Fruit fly (Drosophila melanogaster): ENCODE results near the gene rod.

Gene rod

dm6 chr3R:31610639-31611594 lies 30.2 kb downstream of the rod start, which contains the start of gene Med (continued):
- no peak for TF ChIP-seq Hr51 (GFP tag; optimal IDR thresholded peaks at IDR 0.05)
- no peak for TF ChIP-seq CG17802 (tag; optimal IDR thresholded peaks at IDR 0.05)
- TF ChIP-seq slou (GFP tag; optimal IDR thresholded peaks at IDR 0.05) = no peak
- TF ChIP-seq scrt (GFP tag; optimal IDR thresholded peaks at IDR 0.05) = peak; percentile 62
- no peak for TF ChIP-seq CG14860 (GFP tag; IDR thresholded peaks at IDR 0.05; ENCODE audit: partially characterized antibody)
- no peak for TF ChIP-seq rib (GFP tag; IDR thresholded peaks at IDR 0.05)
- peak; percentile 89 for TF ChIP-seq pzg (GFP tag; optimal IDR thresholded peaks at IDR 0.05)
- no peak for TF ChIP-seq CG32772 (GFP tag; IDR thresholded peaks at IDR 0.05)
- peak; percentile 9 for TF ChIP-seq CG10543 (GFP tag; optimal IDR thresholded peaks at IDR 0.05)
- no peak for TF ChIP-seq CG10321 (GFP tag; IDR thresholded peaks at IDR 0.05)
- no peak for TF ChIP-seq Hr3 (GFP tag; optimal IDR thresholded peaks at IDR 0.05)
- peak; percentile 13 for TF ChIP-seq BtbVII (GFP tag; optimal IDR thresholded peaks at IDR 0.05)
- no peak for TF ChIP-seq ranshi (GFP tag; IDR thresholded peaks at IDR 0.05)
- no peak for TF ChIP-seq gem (tag; optimal IDR thresholded peaks at IDR 0.05)
- TF ChIP-seq jumu (GFP tag; optimal IDR thresholded peaks at IDR 0.05) = peak; percentile 22
- no peak for TF ChIP-seq row (GFP tag; IDR thresholded peaks at IDR 0.05)
- no peak for TF ChIP-seq E2f1 (GFP tag; IDR thresholded peaks at IDR 0.05)
- TF ChIP-seq CG8290 (GFP tag; optimal IDR thresholded peaks at IDR 0.05) = no peak
- peak in 1 of 2 experiments; percentile 20 for TF ChIP-seq CG8290 (tag; optimal IDR thresholded peaks at IDR 0.05)
- TF ChIP-seq CG9797 (GFP tag; optimal IDR thresholded peaks at IDR 0.05) = peak; percentile 96
- TF ChIP-seq amos (GFP tag; IDR thresholded peaks at IDR 0.05; ENCODE audit: partially characterized antibody) = no peak
- no peak for TF ChIP-seq Deaf1 (tag; optimal IDR thresholded peaks at IDR 0.05)
- peak; percentile 55 for TF ChIP-seq Dp (GFP tag; optimal IDR thresholded peaks at IDR 0.05)
- peak; percentile 65 for TF ChIP-seq ewg (GFP tag; optimal IDR thresholded peaks at IDR 0.05)
- TF ChIP-seq CG43689 (GFP tag; IDR thresholded peaks at IDR 0.05) = no peak
- no peak for TF ChIP-seq CG32767 (GFP tag; IDR thresholded peaks at IDR 0.05)
- TF ChIP-seq trem (tag; optimal IDR thresholded peaks at IDR 0.05) = peak; percentile 72
- TF ChIP-seq CG8924 (tag; optimal IDR thresholded peaks at IDR 0.05) = peak; percentile 37
- no peak for TF ChIP-seq esg (GFP tag; conservative IDR thresholded peaks at IDR 0.05)
- TF ChIP-seq D (optimal IDR thresholded peaks at IDR 0.05) = peak; percentile 58
- TF ChIP-seq D (GFP tag; optimal IDR thresholded peaks at IDR 0.05) = no peak
- TF ChIP-seq wek (GFP tag; optimal IDR thresholded peaks at IDR 0.05) = no peak
- TF ChIP-seq gsb-n (tag; optimal IDR thresholded peaks at IDR 0.05) = no peak
- no peak for TF ChIP-seq CG17612 (GFP tag; IDR thresholded peaks at IDR 0.05)
- no peak for TF ChIP-seq h (optimal IDR thresholded peaks at IDR 0.05)
- TF ChIP-seq CG18476 (GFP tag; optimal IDR thresholded peaks at IDR 0.05) = no peak
- no peak for TF ChIP-seq CG9215 (GFP tag; IDR thresholded peaks at IDR 0.05)
- no peak for TF ChIP-seq klu (GFP tag; IDR thresholded peaks at IDR 0.05)
- TF ChIP-seq CG4820 (GFP tag; optimal IDR thresholded peaks at IDR 0.05) = no peak
- TF ChIP-seq Dek (tag; optimal IDR thresholded peaks at IDR 0.05) = no peak
- peak; percentile 48 for TF ChIP-seq CoRest (tag; optimal IDR thresholded peaks at IDR 0.05)
- TF ChIP-seq CG8359 (GFP tag; optimal IDR thresholded peaks at IDR 0.05; ENCODE audit: borderline replicate concordance) = peak; percentile 9
- TF ChIP-seq tin (GFP tag; optimal IDR thresholded peaks at IDR 0.05) = no peak
- no peak for TF ChIP-seq ind (GFP tag; optimal IDR thresholded peaks at IDR 0.05)
- no peak for TF ChIP-seq CG12071 (GFP tag; optimal IDR thresholded peaks at IDR 0.05)
- TF ChIP-seq CG6854 (GFP tag; optimal IDR thresholded peaks at IDR 0.05) = no peak
- TF ChIP-seq CG2116 (GFP tag; optimal IDR thresholded peaks at IDR 0.05) = peak; percentile 51
- no peak for TF ChIP-seq ems (GFP tag; optimal IDR thresholded peaks at IDR 0.05)
- no peak for TF ChIP-seq CG10654 (GFP tag; optimal IDR thresholded peaks at IDR 0.05)
- TF ChIP-seq grn (GFP tag; optimal IDR thresholded peaks at IDR 0.05) = peak; percentile 55

Data from whole organism, embryonic.